Fruit fly (Drosophila melanogaster) whole organism, prepupa: ENCODE results near the gene CG5697.

Experiments used
- CG10631 ChIP-seq: fragments of 200-800 bp; sonication (Bioruptor generic); optimal IDR thresholded peaks from 2 replicates; lab custom pipeline; 2016; ENCODE audit warnings: missing biosample characterization, missing genetic modification characterization
- CG15336 ChIP-seq: fragments of 200-800 bp; sonication (Bioruptor generic); IDR thresholded peaks from 2 replicates; pipeline ENCODE4 v1.3.6; 2022; ENCODE audit warnings: missing biosample characterization, missing genetic modification characterization
- CG8632 ChIP-seq: fragments of 200-800 bp; sonication (Bioruptor generic); optimal IDR thresholded peaks from 3 replicates; lab custom pipeline; 2016; ENCODE audit warnings: missing biosample characterization, missing genetic modification characterization
- Eip75B ChIP-seq: fragments of 200-800 bp; sonication (Bioruptor generic); optimal IDR thresholded peaks from 3 replicates; lab custom pipeline; 2016; ENCODE audit warnings: missing biosample characterization, missing genetic modification characterization
- Gug ChIP-seq: fragments of 200-800 bp; sonication (Bioruptor generic); IDR thresholded peaks from 2 replicates; pipeline ENCODE4 v1.3.6; 2022; ENCODE audit warnings: missing biosample characterization, missing genetic modification characterization
- Lpt ChIP-seq: fragments of 200-800 bp; sonication (Bioruptor generic); optimal IDR thresholded peaks from 3 replicates; lab custom pipeline; 2016; ENCODE audit warnings: missing biosample characterization, missing genetic modification characterization
- Met ChIP-seq: fragments of 200-800 bp; sonication (Bioruptor generic); optimal IDR thresholded peaks from 3 replicates; lab custom pipeline; 2016; ENCODE audit warnings: missing biosample characterization, missing genetic modification characterization
- OdsH ChIP-seq: fragments of 200-800 bp; sonication (Bioruptor generic); optimal IDR thresholded peaks from 3 replicates; lab custom pipeline; 2016; ENCODE audit warnings: missing biosample characterization, missing genetic modification characterization

dm6 chr3R:21050875-21051274 lies 35.1 kb downstream of the CG5697 start, which contains the start of gene Jhbp15:
- no peak for TF ChIP-seq Gug
- TF ChIP-seq OdsH = no peak
- TF ChIP-seq Lpt (GFP tag; lab: Kevin White, UChicago) = no peak
- no peak for TF ChIP-seq Met (GFP tag; lab: Kevin White, UChicago)
- TF ChIP-seq CG10631 (GFP tag; lab: Kevin White, UChicago) = no peak
- no peak for TF ChIP-seq Eip75B (GFP tag; lab: Kevin White, UChicago)
- TF ChIP-seq CG8632 (GFP tag; lab: Kevin White, UChicago) = no peak
- TF ChIP-seq CG15336 (GFP tag; lab: Robert Waterston, UW) = no peak
